4 fruit fly cellular contexts compared by ENCODE assay signal in the genomic region with DNA sequence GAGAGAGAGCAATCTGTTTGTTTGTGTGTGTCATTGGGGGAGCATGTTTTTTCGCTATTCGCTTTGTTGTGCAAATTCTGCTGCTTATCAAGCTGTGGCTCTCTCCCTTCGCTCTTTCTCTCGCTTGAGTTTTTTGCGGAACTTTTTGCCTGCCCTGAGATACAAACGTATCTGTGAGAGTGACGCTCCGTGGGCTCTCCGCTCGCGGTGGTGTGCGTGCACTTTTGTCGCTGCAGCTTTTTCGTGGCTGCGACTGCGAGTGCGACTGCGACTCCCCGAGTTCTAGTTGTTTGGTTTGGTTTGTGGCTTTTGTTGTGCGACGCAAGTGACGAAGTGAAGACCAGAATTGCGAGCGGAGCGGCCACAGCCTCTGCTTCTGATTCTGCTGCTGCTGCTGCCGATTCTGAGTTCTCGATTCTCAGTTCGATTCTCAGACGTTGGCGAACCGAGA.
TF ChIP-seq lines count a peak whose summit lies in the region.

No protein-coding gene starts in this region.

TF ChIP-seq in whole organism, adult, 20 proteins besides CTCF, POLR2A, EP300 and RAD21 (continued from another document):
- TF ChIP-seq Clk (GFP tag; optimal IDR thresholded peaks at IDR 0.05; lab: Kevin White, UChicago) (peak; percentile 72), CG5204 (GFP tag; optimal IDR thresholded peaks at IDR 0.05; lab: Kevin White, UChicago) (no peak), Crg-1 (GFP tag; optimal IDR thresholded peaks at IDR 0.05; lab: Kevin White, UChicago) (no peak), CG7045 (GFP tag; optimal IDR thresholded peaks at IDR 0.05; lab: Kevin White, UChicago) (peak; percentile 31)

TF ChIP-seq in whole organism, prepupa, 60 proteins besides CTCF, POLR2A, EP300 and RAD21 (continued from another document):
- TF ChIP-seq topi (GFP tag; optimal IDR thresholded peaks at IDR 0.05; lab: Kevin White, UChicago) (peak; percentile 11), Eip78C (GFP tag; lab: Kevin White, UChicago) (peak; percentile 44), CG9139 (GFP tag; optimal IDR thresholded peaks at IDR 0.05; lab: Kevin White, UChicago) (peak; percentile 29), cyc (GFP tag; optimal IDR thresholded peaks at IDR 0.05; lab: Kevin White, UChicago) (no peak), ss (GFP tag; optimal IDR thresholded peaks at IDR 0.05; lab: Kevin White, UChicago) (peak; percentile 33 to 78), acj6 (GFP tag; optimal IDR thresholded peaks at IDR 0.05; lab: Kevin White, UChicago) (no peak), Eip93F (GFP tag; optimal IDR thresholded peaks at IDR 0.05; lab: Kevin White, UChicago) (peak; percentile 84), Ets96B (tag; optimal IDR thresholded peaks at IDR 0.05; lab: Kevin White, UChicago) (peak; percentile 21), Gug (GFP tag; IDR thresholded peaks at IDR 0.05; lab: Robert Waterston, UW) (peak; percentile 45; the same call in 1 of the 2 replicates), CG6808 (GFP tag; optimal IDR thresholded peaks at IDR 0.05; lab: Kevin White, UChicago) (no peak), Blimp-1 (GFP tag; optimal IDR thresholded peaks at IDR 0.05; lab: Kevin White, UChicago) (no peak), Sox102F (GFP tag; optimal IDR thresholded peaks at IDR 0.05; lab: Kevin White, UChicago) (peak; percentile 43), CG8119 (GFP tag; IDR thresholded peaks at IDR 0.05; lab: Robert Waterston, UW) (peak; percentile 65), CG16779 (tag; optimal IDR thresholded peaks at IDR 0.05; lab: Kevin White, UChicago) (peak; percentile 59), svp (GFP tag; lab: Kevin White, UChicago) (peak; percentile 86), CG10631 (GFP tag; optimal IDR thresholded peaks at IDR 0.05; lab: Kevin White, UChicago) (no peak), Hr4 (GFP tag; optimal IDR thresholded peaks at IDR 0.05; lab: Kevin White, UChicago) (no peak), CG15336 (GFP tag; IDR thresholded peaks at IDR 0.05; lab: Robert Waterston, UW) (peak; percentile 82), CG31627 (GFP tag; optimal IDR thresholded peaks at IDR 0.05; lab: Kevin White, UChicago) (no peak), CG6276 (GFP tag; optimal IDR thresholded peaks at IDR 0.05; lab: Kevin White, UChicago) (no peak), salr (GFP tag; optimal IDR thresholded peaks at IDR 0.05; lab: Kevin White, UChicago) (no peak)

TF ChIP-seq in whole organism, pupa, 21 proteins besides CTCF, POLR2A, EP300 and RAD21 (continued from another document):
- peak; percentile 85 for TF ChIP-seq CG12605 (GFP tag; IDR thresholded peaks at IDR 0.05; lab: Robert Waterston, UW)
- TF ChIP-seq CG15710 (tag; optimal IDR thresholded peaks at IDR 0.05; lab: Kevin White, UChicago) = no peak

TF ChIP-seq in whole organism, wandering third instar larva, 38 proteins besides CTCF, POLR2A, EP300 and RAD21 (continued from another document):
- TF ChIP-seq dmrt93B (GFP tag; optimal IDR thresholded peaks at IDR 0.05; lab: Kevin White, UChicago) (no peak), lola (GFP tag; optimal IDR thresholded peaks at IDR 0.05; lab: Kevin White, UChicago) (no peak), sage (GFP tag; optimal IDR thresholded peaks at IDR 0.05; lab: Kevin White, UChicago) (peak; percentile 84), Rel (GFP tag; optimal IDR thresholded peaks at IDR 0.05; lab: Kevin White, UChicago) (peak; percentile 94), Rel (tag; optimal IDR thresholded peaks at IDR 0.05; lab: Kevin White, UChicago) (peak; percentile 65), OdsH (GFP tag; optimal IDR thresholded peaks at IDR 0.05; lab: Kevin White, UChicago) (no peak), brk (GFP tag; optimal IDR thresholded peaks at IDR 0.05; lab: Kevin White, UChicago) (peak; percentile 76), dl (GFP tag; optimal IDR thresholded peaks at IDR 0.05; lab: Kevin White, UChicago; ENCODE audit: insufficient read depth in 1 of 2, partially characterized antibody in 2 of 2) (peak; percentile 84 to 88)
